Fruit fly (Drosophila melanogaster) whole organism, embryonic: ENCODE data around the gene CG12811.

Source experiments
- Atf-2 ChIP-seq: fragments of 200-800 bp; sonication (Bioruptor generic); optimal IDR thresholded peaks from 2 replicates; lab custom pipeline; 2016; ENCODE audit warnings: missing biosample characterization, missing genetic modification characterization
- CG10543 ChIP-seq: fragments of 200-800 bp; sonication (Bioruptor generic); optimal IDR thresholded peaks from 3 replicates; lab custom pipeline; 2017; ENCODE audit warnings: missing biosample characterization, mild to moderate bottlenecking, missing genetic modification characterization, moderate library complexity
- CG12391 ChIP-seq: fragments of 200-800 bp; sonication (Bioruptor generic); optimal IDR thresholded peaks from 3 replicates; lab custom pipeline; 2018; ENCODE audit warnings: missing biosample characterization, mild to moderate bottlenecking, missing genetic modification characterization, moderate library complexity
- CG12744 ChIP-seq: fragments of 200-800 bp; sonication (Bioruptor generic); optimal IDR thresholded peaks from 2 replicates; lab custom pipeline; 2016; ENCODE audit warnings: missing biosample characterization, missing genetic modification characterization
- CG14667 ChIP-seq: fragments of 200-800 bp; sonication (Bioruptor generic); IDR thresholded peaks from 2 replicates; pipeline ENCODE4 v1.3.6; 2022; ENCODE audit warnings: missing biosample characterization, missing genetic modification characterization
- CG1602 ChIP-seq: fragments of 200-800 bp; sonication (Bioruptor generic); optimal IDR thresholded peaks from 3 replicates; lab custom pipeline; 2016; ENCODE audit warnings: missing biosample characterization, missing genetic modification characterization
- CG1603 ChIP-seq: fragments of 200-800 bp; sonication (Bioruptor generic); optimal IDR thresholded peaks from 2 replicates; lab custom pipeline; 2019; ENCODE audit warnings: missing biosample characterization, mild to moderate bottlenecking, missing genetic modification characterization, moderate library complexity
- CG16863 ChIP-seq: fragments of 200-800 bp; sonication (Bioruptor generic); optimal IDR thresholded peaks from 3 replicates; lab custom pipeline; 2016; ENCODE audit warnings: missing biosample characterization, missing genetic modification characterization
- CG17186 ChIP-seq: fragments of 200-800 bp; sonication (Bioruptor generic); optimal IDR thresholded peaks from 3 replicates; lab custom pipeline; 2017; ENCODE audit warnings: missing biosample characterization, missing genetic modification reagents, missing genetic modification characterization
- CG17361 ChIP-seq: fragments of 200-800 bp; sonication (Bioruptor generic); IDR thresholded peaks from 3 replicates; pipeline ENCODE4 v1.3.6; 2022; ENCODE audit warnings: missing biosample characterization, missing genetic modification characterization
- CG18011 ChIP-seq: fragments of 200-800 bp; sonication (Bioruptor generic); optimal IDR thresholded peaks from 2 replicates; lab custom pipeline; 2017; ENCODE audit warnings: missing biosample characterization, missing genetic modification characterization, mild to moderate bottlenecking, moderate library complexity, missing genotype
- CG1832 ChIP-seq: fragments of 200-800 bp; sonication (Bioruptor generic); optimal IDR thresholded peaks from 2 replicates; lab custom pipeline; 2017; ENCODE audit warnings: missing biosample characterization, mild to moderate bottlenecking, missing genetic modification characterization, inconsistent platforms
- CG2202 ChIP-seq: fragments of 200-800 bp; sonication (Bioruptor generic); optimal IDR thresholded peaks from 2 replicates; lab custom pipeline; 2018; ENCODE audit warnings: missing biosample characterization, mild to moderate bottlenecking, missing genetic modification characterization
- CG31365 ChIP-seq: fragments of 200-800 bp; sonication (Bioruptor generic); optimal IDR thresholded peaks from 2 replicates; lab custom pipeline; 2018; ENCODE audit warnings: missing biosample characterization, mild to moderate bottlenecking, missing genetic modification characterization
- CG34422 ChIP-seq: fragments of 200-800 bp; sonication (Bioruptor generic); IDR thresholded peaks from 3 replicates; pipeline ENCODE4 v1.3.6; 2022; ENCODE audit warnings: missing biosample characterization, missing genetic modification characterization
- CG4360 ChIP-seq: fragments of 200-800 bp; sonication (Bioruptor generic); IDR thresholded peaks from 2 replicates; pipeline ENCODE4 v1.3.6; 2022; ENCODE audit warnings: missing biosample characterization, missing genetic modification characterization
- CG43689 ChIP-seq: fragments of 200-800 bp; sonication (Bioruptor generic); IDR thresholded peaks from 2 replicates; pipeline ENCODE4 v1.3.6; 2022; ENCODE audit warnings: missing biosample characterization, missing genetic modification characterization
- CG6654 ChIP-seq: fragments of 200-800 bp; sonication (Bioruptor generic); optimal IDR thresholded peaks from 2 replicates; lab custom pipeline; 2017; ENCODE audit warnings: missing biosample characterization, mild to moderate bottlenecking, missing genetic modification characterization
- CG7271 ChIP-seq: fragments of 200-800 bp; sonication (Bioruptor generic); optimal IDR thresholded peaks from 2 replicates; lab custom pipeline; 2018; ENCODE audit warnings: missing biosample characterization, mild to moderate bottlenecking, missing genetic modification characterization, moderate library complexity
- CG7786 ChIP-seq: fragments of 200-800 bp; sonication (Bioruptor generic); optimal IDR thresholded peaks from 2 replicates; lab custom pipeline; 2016; ENCODE audit warnings: missing biosample characterization, missing genetic modification characterization
- CG7963 ChIP-seq: fragments of 200-800 bp; sonication (Bioruptor generic); IDR thresholded peaks from 3 replicates; pipeline ENCODE4 v1.3.6; 2022; ENCODE audit warnings: missing biosample characterization, missing genetic modification characterization; ENCODE audit not compliant: partially characterized antibody
- CG8388 ChIP-seq: fragments of 200-800 bp; sonication (Bioruptor generic); optimal IDR thresholded peaks from 2 replicates; lab custom pipeline; 2019; ENCODE audit warnings: missing biosample characterization, mild to moderate bottlenecking, missing genetic modification characterization, moderate library complexity
- CG9727 ChIP-seq: fragments of 200-800 bp; sonication (Bioruptor generic); optimal IDR thresholded peaks from 3 replicates; lab custom pipeline; 2017; ENCODE audit warnings: missing biosample characterization, mild to moderate bottlenecking, missing genetic modification characterization
- CoRest ChIP-seq: fragments of 200-800 bp; sonication (Bioruptor generic); optimal IDR thresholded peaks from 3 replicates; lab custom pipeline; 2018; ENCODE audit warnings: missing biosample characterization, mild to moderate bottlenecking, missing genetic modification characterization, moderate library complexity
- Drgx ChIP-seq: fragments of 200-800 bp; sonication (Bioruptor generic); IDR thresholded peaks from 2 replicates; pipeline ENCODE4 v1.3.6; 2022; ENCODE audit warnings: missing biosample characterization, missing genetic modification characterization
- Gsc ChIP-seq: fragments of 200-800 bp; sonication (Bioruptor generic); IDR thresholded peaks from 2 replicates; pipeline ENCODE4 v1.3.6; 2022; ENCODE audit warnings: missing biosample characterization, missing genetic modification characterization
- H2.0 ChIP-seq: fragments of 200-800 bp; sonication (Bioruptor generic); IDR thresholded peaks from 2 replicates; pipeline ENCODE4 v1.3.6; 2022; ENCODE audit warnings: missing biosample characterization, missing genetic modification characterization
- Rx ChIP-seq: fragments of 200-800 bp; sonication (Bioruptor generic); IDR thresholded peaks from 2 replicates; pipeline ENCODE4 v1.3.6; 2022; ENCODE audit warnings: missing biosample characterization, missing genetic modification characterization
- Sox102F ChIP-seq: fragments of 200-800 bp; sonication (Bioruptor generic); optimal IDR thresholded peaks from 2 replicates; lab custom pipeline; 2018; ENCODE audit warnings: missing biosample characterization, mild to moderate bottlenecking, missing genetic modification characterization, moderate library complexity
- cato ChIP-seq: fragments of 200-800 bp; sonication (Bioruptor generic); optimal IDR thresholded peaks from 2 replicates; lab custom pipeline; 2016; ENCODE audit warnings: missing biosample characterization, missing genetic modification characterization, borderline replicate concordance
- chinmo ChIP-seq: fragments of 200-800 bp; sonication (Bioruptor generic); IDR thresholded peaks from 4 replicates; pipeline ENCODE4 v1.3.6; 2022; ENCODE audit warnings: missing biosample characterization, missing genetic modification characterization; ENCODE audit not compliant: partially characterized antibody
- ci ChIP-seq: fragments of 200-800 bp; sonication (Bioruptor generic); IDR thresholded peaks from 3 replicates; pipeline ENCODE4 v1.3.6; 2022; ENCODE audit warnings: missing biosample characterization, missing genetic modification characterization
- disco-r ChIP-seq: fragments of 200-800 bp; sonication (Bioruptor generic); optimal IDR thresholded peaks from 2 replicates; lab custom pipeline; 2016; ENCODE audit warnings: missing biosample characterization, missing genetic modification characterization
- ewg ChIP-seq: fragments of 200-800 bp; sonication (Bioruptor generic); optimal IDR thresholded peaks from 3 replicates; lab custom pipeline; 2017; ENCODE audit warnings: mild to moderate bottlenecking, missing biosample characterization, missing genetic modification reagents, missing genetic modification characterization
- ftz-f1 ChIP-seq: fragments of 200-800 bp; sonication (Bioruptor generic); optimal IDR thresholded peaks from 2 replicates; lab custom pipeline; 2016; ENCODE audit warnings: missing biosample characterization, missing genetic modification characterization
- hkb ChIP-seq, 2 experiments: fragments of 200-800 bp in 1 of 2; fragments of >200 bp in 1 of 2; sonication (Bioruptor generic) in 1 of 2; IDR thresholded peaks in 1 of 2; optimal IDR thresholded peaks in 1 of 2; 2 replicates each; pipeline versions ENCODE4 v1.3.6 to Lab custom; 2017 to 2022; ENCODE audit warnings: missing biosample characterization in 1 of 2, missing genetic modification characterization in 1 of 2
- jumu ChIP-seq: fragments of 200-800 bp; sonication (Bioruptor generic); optimal IDR thresholded peaks from 3 replicates; lab custom pipeline; 2016; ENCODE audit warnings: missing biosample characterization, missing genetic modification characterization
- ken ChIP-seq: fragments of 200-800 bp; sonication (Bioruptor generic); IDR thresholded peaks from 3 replicates; pipeline ENCODE4 v1.3.6; 2022; ENCODE audit warnings: missing biosample characterization, missing genetic modification characterization
- luna ChIP-seq: fragments of 200-800 bp; sonication (Bioruptor generic); optimal IDR thresholded peaks from 2 replicates; lab custom pipeline; 2016; ENCODE audit warnings: missing biosample characterization, missing genetic modification characterization
- otp ChIP-seq: fragments of 200-800 bp; sonication (Bioruptor generic); IDR thresholded peaks from 3 replicates; pipeline ENCODE4, ENCODE4 v1.3.6; 2022; ENCODE audit warnings: missing biosample characterization, missing genetic modification characterization
- sens ChIP-seq: fragments of 200-800 bp; sonication (Bioruptor generic); peaks from one replicate; lab custom pipeline; 2016; ENCODE audit warnings: missing biosample characterization, missing genetic modification characterization
- so ChIP-seq: fragments of 200-800 bp; sonication (Bioruptor generic); IDR thresholded peaks from 3 replicates; pipeline ENCODE4 v1.3.6; 2022; ENCODE audit warnings: missing biosample characterization, missing genetic modification characterization
- ssp ChIP-seq: fragments of 200-800 bp; sonication (Bioruptor generic); IDR thresholded peaks from 2 replicates; pipeline ENCODE4 v1.3.6; 2022; ENCODE audit warnings: missing biosample characterization, missing genetic modification characterization
- tll ChIP-seq, 2 experiments: fragments of 200-800 bp in 1 of 2; fragments of >200 bp in 1 of 2; sonication (Bioruptor generic) in 1 of 2; optimal IDR thresholded peaks; 2 replicates each; lab custom pipeline; 2017 to 2019; ENCODE audit warnings: missing biosample characterization in 2 of 2, missing genetic modification characterization in 2 of 2, mild to moderate bottlenecking in 1 of 2, moderate library complexity in 1 of 2
- ttk ChIP-seq: fragments of 200-800 bp; sonication (Bioruptor generic); IDR thresholded peaks from 2 replicates; pipeline ENCODE4 v2.1.2; 2022; ENCODE audit warnings: missing biosample characterization, missing genetic modification characterization
- zfh1 ChIP-seq: fragments of 200-800 bp; sonication (Bioruptor generic); IDR thresholded peaks from 3 replicates; pipeline ENCODE4 v1.3.6; 2022; ENCODE audit warnings: missing biosample characterization, missing genetic modification characterization

Gene CG12811

DNA sequence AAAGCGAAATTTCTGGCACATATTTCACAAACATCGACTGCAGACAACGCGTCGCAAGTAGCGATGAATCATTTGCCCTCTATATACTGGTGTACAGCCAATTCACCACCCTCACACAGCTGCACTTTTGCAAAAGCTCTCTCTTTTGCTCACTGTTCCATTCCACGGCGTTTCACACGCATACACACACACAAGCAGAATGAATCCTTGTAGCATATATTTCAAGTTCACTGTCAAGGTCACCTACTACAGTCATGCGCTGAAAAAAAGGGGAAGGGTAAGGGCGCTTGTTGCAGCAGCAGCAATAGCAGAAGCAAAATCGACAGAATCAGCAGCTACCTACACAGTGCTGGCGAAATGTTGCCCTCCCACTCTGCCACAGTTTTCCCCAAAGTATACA is 32.1 kb upstream of the CG12811 start (continued):
- no peak for TF ChIP-seq tll (GFP tag; optimal IDR thresholded peaks at IDR 0.05; lab: Kevin White, UChicago)
- TF ChIP-seq ken, result no peak
- peak; percentile 81 for TF ChIP-seq ewg (GFP tag; lab: Kevin White, UChicago)
- TF ChIP-seq CG14667 (GFP tag; lab: Robert Waterston, UW), result 0 out of 2 replicates have a peak, but pooled peaks have one; percentile 6
- TF ChIP-seq sens (GFP tag; lab: Kevin White, UChicago), result no peak

DNA sequence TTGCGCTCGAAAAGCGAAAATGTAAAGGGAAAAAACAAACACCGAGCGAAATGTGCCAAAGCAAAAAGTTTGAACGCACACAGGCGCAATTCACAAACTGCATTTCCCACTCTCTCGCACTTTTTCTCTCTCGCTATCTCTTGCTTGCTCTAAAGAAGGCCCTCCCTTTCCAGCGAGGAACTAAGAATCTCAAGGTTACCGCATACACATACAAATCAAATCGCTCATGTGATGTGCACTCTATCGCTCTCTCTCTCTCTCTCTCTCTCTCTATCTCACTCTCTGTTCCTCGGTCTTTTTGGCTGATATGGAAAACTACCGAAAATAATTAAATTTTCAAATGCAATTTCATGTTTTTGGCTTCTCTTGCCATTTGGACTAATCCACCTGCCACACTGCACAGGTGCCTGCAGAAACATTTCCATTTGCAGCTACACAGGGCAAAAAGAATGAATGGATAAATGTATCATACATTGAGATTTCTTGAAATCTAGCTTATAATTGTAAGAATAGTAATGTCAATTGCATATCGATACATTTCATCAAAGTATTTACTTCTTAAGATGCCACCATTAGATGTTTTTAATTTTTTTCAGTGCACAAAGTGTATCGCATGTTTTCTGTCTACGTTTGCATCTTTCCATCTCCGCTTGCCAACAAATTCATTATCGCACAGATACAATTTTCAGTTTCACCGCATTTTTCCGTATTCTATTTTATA is 30.8 kb upstream of the CG12811 start:
- TF ChIP-seq CG10543 (GFP tag; lab: Kevin White, UChicago) (no peak), Rx (peak; percentile 14; the same call in 1 of the 2 replicates), CG6654 (GFP tag; lab: Kevin White, UChicago) (no peak), CG18011 (GFP tag; lab: Kevin White, UChicago) (no peak), disco-r (GFP tag; lab: Kevin White, UChicago) (no peak), CG7786 (GFP tag; lab: Kevin White, UChicago) (no peak), Drgx (GFP tag; lab: Robert Waterston, UW) (peak; percentile 86), jumu (GFP tag; lab: Kevin White, UChicago) (no peak), zfh1 (GFP tag; lab: Robert Waterston, UW) (peak; percentile 40; the same call in 1 of the 3 replicates), luna (no peak), ssp (GFP tag; lab: Robert Waterston, UW) (0 out of 2 replicates have a peak, but pooled peaks have one; percentile 19), CG17186 (GFP tag; lab: Kevin White, UChicago) (no peak), CG43689 (GFP tag; lab: Robert Waterston, UW) (0 out of 2 replicates have a peak, but pooled peaks have one; percentile 6), otp (GFP tag; lab: Robert Waterston, UW) (no peak), CG17361 (0 out of 3 replicates have a peak, but pooled peaks have one; percentile 45), CG4360 (GFP tag; lab: Robert Waterston, UW) (no peak), ftz-f1 (peak; percentile 52), so (GFP tag; lab: Robert Waterston, UW) (peak; percentile 46; the same call in 1 of the 3 replicates), CG1602 (peak; percentile 18), CG7271 (tag; lab: Kevin White, UChicago) (no peak), Atf-2 (GFP tag; lab: Kevin White, UChicago) (peak; percentile 1), CG8388 (GFP tag; lab: Kevin White, UChicago) (peak; percentile 34), CoRest (tag; lab: Kevin White, UChicago) (no peak), CG12744 (GFP tag; lab: Kevin White, UChicago) (no peak), CG7963 (GFP tag; lab: Robert Waterston, UW) (no peak), hkb (optimal IDR thresholded peaks at IDR 0.05; lab: Kevin White, UChicago) (no peak), hkb (GFP tag; IDR thresholded peaks at IDR 0.05; lab: Robert Waterston, UW) (peak; percentile 65), ewg (GFP tag; lab: Kevin White, UChicago) (peak; percentile 17), ttk (GFP tag; lab: Robert Waterston, UW) (no peak; the same call in 1 of the 2 replicates), Gsc (GFP tag; lab: Robert Waterston, UW) (no peak), CG12391 (peak; percentile 23), CG1832 (GFP tag; lab: Kevin White, UChicago) (peak; percentile 58), Sox102F (GFP tag; lab: Kevin White, UChicago) (peak; percentile 73), CG31365 (no peak), chinmo (GFP tag; lab: Robert Waterston, UW) (peak; percentile 72; the same call in 2 of the 4 replicates), ci (GFP tag; lab: Robert Waterston, UW) (peak; percentile 79; the same call in 2 of the 3 replicates), CG1603 (tag; lab: Kevin White, UChicago) (peak; percentile 59), CG2202 (tag; lab: Kevin White, UChicago) (no peak), CG9727 (GFP tag; lab: Kevin White, UChicago) (peak; percentile 35), CG34422 (peak; percentile 61; the same call in 2 of the 3 replicates), CG16863 (GFP tag; lab: Kevin White, UChicago) (peak; percentile 2), H2.0 (peak; percentile 35; the same call in 1 of the 2 replicates), cato (GFP tag; lab: Kevin White, UChicago) (peak; percentile 22)
